Fruit fly (Drosophila melanogaster): Measurements from ENCODE around the gene Rab1.

- TF ChIP-seq CG8478 (optimal IDR thresholded peaks at IDR 0.05) (no peak), CTCF (optimal IDR thresholded peaks at IDR 0.05) (no peak)
Measured at dm6 chr3R:21276111-21276510, 7.3 kb upstream of the Rab1 start, which contains the start of gene CG3301.
